Fruit fly (Drosophila melanogaster) whole organism, embryonic: Measurements from ENCODE around the gene CG17784.

Experiments
- ATbp ChIP-seq: fragments of 200-800 bp; sonication (Bioruptor generic); optimal IDR thresholded peaks from 2 replicates; lab custom pipeline; 2017; ENCODE audit warnings: missing biosample characterization, mild to moderate bottlenecking, missing genetic modification characterization, missing genetic modification reagents
- Bdp1 ChIP-seq: fragments of 200-800 bp; sonication (Bioruptor generic); optimal IDR thresholded peaks from 3 replicates; lab custom pipeline; 2016; ENCODE audit warnings: missing biosample characterization, missing genetic modification characterization
- CG11398 ChIP-seq: fragments of 200-800 bp; sonication (Bioruptor generic); optimal IDR thresholded peaks from 2 replicates; lab custom pipeline; 2016; ENCODE audit warnings: missing biosample characterization, missing genetic modification characterization
- CG13296 ChIP-seq: fragments of 200-800 bp; sonication (Bioruptor generic); optimal IDR thresholded peaks from 3 replicates; lab custom pipeline; 2018; ENCODE audit warnings: missing biosample characterization, mild to moderate bottlenecking, missing genetic modification characterization
- CG13424 ChIP-seq: fragments of 200-800 bp; sonication (Bioruptor generic); optimal IDR thresholded peaks from 2 replicates; lab custom pipeline; 2019; ENCODE audit warnings: missing biosample characterization, mild to moderate bottlenecking, missing genetic modification characterization, moderate library complexity
- CG14050 ChIP-seq: fragments of 200-800 bp; sonication (Bioruptor generic); IDR thresholded peaks from 3 replicates; pipeline ENCODE4 v1.3.6; 2022; ENCODE audit warnings: missing biosample characterization, missing genetic modification characterization
- CG14860 ChIP-seq: fragments of 200-800 bp; sonication (Bioruptor generic); IDR thresholded peaks from 3 replicates; pipeline ENCODE4 v1.3.6; 2022; ENCODE audit warnings: missing biosample characterization, missing genetic modification characterization; ENCODE audit not compliant: partially characterized antibody
- CG15601 ChIP-seq: fragments of 200-800 bp; sonication (Bioruptor generic); optimal IDR thresholded peaks from 3 replicates; lab custom pipeline; 2019; ENCODE audit warnings: missing biosample characterization, mild to moderate bottlenecking, missing genetic modification characterization, moderate library complexity
- CG17361 ChIP-seq: fragments of 200-800 bp; sonication (Bioruptor generic); IDR thresholded peaks from 3 replicates; pipeline ENCODE4 v1.3.6; 2022; ENCODE audit warnings: missing biosample characterization, missing genetic modification characterization
- CG3065 ChIP-seq: fragments of 200-800 bp; sonication (Bioruptor generic); optimal IDR thresholded peaks from 2 replicates; lab custom pipeline; 2016; ENCODE audit warnings: missing biosample characterization, missing genetic modification characterization
- CG32772 ChIP-seq: fragments of 200-800 bp; sonication (Bioruptor generic); IDR thresholded peaks from 2 replicates; pipeline ENCODE4 v1.3.6; 2022; ENCODE audit warnings: missing biosample characterization, missing genetic modification characterization
- CG33213 ChIP-seq: fragments of 200-800 bp; sonication (Bioruptor generic); optimal IDR thresholded peaks from 3 replicates; lab custom pipeline; 2016; ENCODE audit warnings: missing biosample characterization, missing genetic modification characterization
- CG3726 ChIP-seq: fragments of 200-800 bp; sonication (Bioruptor generic); IDR thresholded peaks from 3 replicates; pipeline ENCODE4, ENCODE4 v1.3.6; 2022; ENCODE audit warnings: missing biosample characterization, missing genetic modification characterization
- CG3847 ChIP-seq: fragments of 200-800 bp; sonication (Bioruptor generic); IDR thresholded peaks from 2 replicates; pipeline ENCODE4 v1.3.6; 2022; ENCODE audit warnings: missing biosample characterization, missing genetic modification characterization
- CG4617 ChIP-seq: fragments of 200-800 bp; sonication (Bioruptor generic); optimal IDR thresholded peaks from 3 replicates; lab custom pipeline; 2016; ENCODE audit warnings: missing biosample characterization, missing genetic modification characterization, borderline replicate concordance
- CG6791 ChIP-seq: fragments of 200-800 bp; sonication (Bioruptor generic); IDR thresholded peaks from 3 replicates; pipeline ENCODE4 v1.3.6; 2022; ENCODE audit warnings: missing biosample characterization, missing genetic modification characterization; ENCODE audit not compliant: partially characterized antibody
- CG8944 ChIP-seq: fragments of 200-800 bp; sonication (Bioruptor generic); optimal IDR thresholded peaks from 3 replicates; lab custom pipeline; 2016; ENCODE audit warnings: missing biosample characterization, missing genetic modification characterization
- CG9727 ChIP-seq: fragments of 200-800 bp; sonication (Bioruptor generic); optimal IDR thresholded peaks from 3 replicates; lab custom pipeline; 2017; ENCODE audit warnings: missing biosample characterization, mild to moderate bottlenecking, missing genetic modification characterization
- CG9932 ChIP-seq: fragments of 200-800 bp; sonication (Bioruptor generic); IDR thresholded peaks from 2 replicates; pipeline ENCODE4 v1.3.6; 2022; ENCODE audit warnings: missing biosample characterization, missing genetic modification characterization
- D ChIP-seq, 2 experiments: fragments of 200-800 bp in 1 of 2; fragments of >200 bp in 1 of 2; sonication (Bioruptor generic) in 1 of 2; optimal IDR thresholded peaks; 2 replicates in 1 of 2; 3 replicates in 1 of 2; lab custom pipeline; 2017; ENCODE audit warnings: mild to moderate bottlenecking in 1 of 2, missing biosample characterization in 1 of 2, missing genetic modification characterization in 1 of 2, missing genetic modification reagents in 1 of 2
- D19A ChIP-seq: fragments of 200-800 bp; optimal IDR thresholded peaks from 3 replicates; lab custom pipeline; 2019; ENCODE audit warnings: missing biosample characterization, mild to moderate bottlenecking, missing genetic modification characterization, moderate library complexity
- Dfd ChIP-seq, 2 experiments: fragments of >200 bp; optimal IDR thresholded peaks; 2 replicates each; lab custom pipeline; 2017; ENCODE audit warnings: missing biosample characterization in 2 of 2, missing genetic modification characterization in 2 of 2
- Doc3 ChIP-seq: fragments of 200-800 bp; sonication (Bioruptor generic); IDR thresholded peaks from 3 replicates; pipeline ENCODE4 v1.3.6; 2022; ENCODE audit warnings: missing biosample characterization, missing genetic modification characterization; ENCODE audit not compliant: partially characterized antibody
- Ets65A ChIP-seq: fragments of 200-800 bp; sonication (Bioruptor generic); peaks from one replicate; lab custom pipeline; 2016; ENCODE audit warnings: missing biosample characterization, missing genetic modification characterization
- HLH54F ChIP-seq: fragments of 200-800 bp; sonication (Bioruptor generic); optimal IDR thresholded peaks from 3 replicates; lab custom pipeline; 2016; ENCODE audit warnings: missing biosample characterization, missing genetic modification characterization
- Nf-YB ChIP-seq: fragments of 200-800 bp; sonication (Bioruptor generic); optimal IDR thresholded peaks from 3 replicates; lab custom pipeline; 2019; ENCODE audit warnings: missing biosample characterization, mild to moderate bottlenecking, missing genetic modification characterization, moderate library complexity
- Oli ChIP-seq: fragments of 200-800 bp; sonication (Bioruptor generic); optimal IDR thresholded peaks from 2 replicates; lab custom pipeline; 2018; ENCODE audit warnings: missing biosample characterization, mild to moderate bottlenecking, missing genetic modification characterization, moderate library complexity
- Spps ChIP-seq: fragments of 200-800 bp; sonication (Bioruptor generic); optimal IDR thresholded peaks from 2 replicates; lab custom pipeline; 2018; ENCODE audit warnings: missing biosample characterization, mild to moderate bottlenecking, missing genetic modification characterization
- Usf ChIP-seq: fragments of 200-800 bp; sonication (Bioruptor generic); optimal IDR thresholded peaks from 2 replicates; lab custom pipeline; 2017; ENCODE audit warnings: missing genotype, missing biosample characterization, missing genetic modification characterization
- Xbp1 ChIP-seq: fragments of 200-800 bp; sonication (Bioruptor generic); optimal IDR thresholded peaks from 3 replicates; lab custom pipeline; 2016; ENCODE audit warnings: missing biosample characterization, mild to moderate bottlenecking, missing genetic modification characterization
- ase ChIP-seq: fragments of 200-800 bp; sonication (Bioruptor generic); IDR thresholded peaks from 3 replicates; pipeline ENCODE4 v1.3.6; 2022; ENCODE audit warnings: missing biosample characterization, missing genetic modification characterization
- chif ChIP-seq, 2 experiments: fragments of 200-800 bp; sonication (Bioruptor generic); optimal IDR thresholded peaks; 3 replicates each; lab custom pipeline; 2016; ENCODE audit warnings: missing biosample characterization in 2 of 2, missing genetic modification characterization in 2 of 2
- hb ChIP-seq: fragments of 200-800 bp; sonication (Bioruptor generic); IDR thresholded peaks from 3 replicates; pipeline ENCODE4 v1.3.6; 2022; ENCODE audit warnings: missing biosample characterization, missing genetic modification characterization; ENCODE audit not compliant: partially characterized antibody
- sim ChIP-seq: fragments of 200-800 bp; sonication (Bioruptor generic); IDR thresholded peaks from 2 replicates; pipeline ENCODE4 v1.3.6; 2022; ENCODE audit warnings: missing biosample characterization, missing genetic modification characterization
- unc-4 ChIP-seq: fragments of 200-800 bp; sonication (Bioruptor generic); IDR thresholded peaks from 2 replicates; pipeline ENCODE4 v1.3.6; 2022; ENCODE audit warnings: missing biosample characterization, missing genetic modification characterization; ENCODE audit not compliant: partially characterized antibody
- vnd ChIP-seq: fragments of 200-800 bp; sonication (Bioruptor generic); IDR thresholded peaks from 3 replicates; pipeline ENCODE4 v1.3.6; 2022; ENCODE audit warnings: missing biosample characterization, missing genetic modification characterization; ENCODE audit not compliant: partially characterized antibody

The CG17784 gene

dm6 chr3R:24386434-24386833, 21.7 kb upstream of the CG17784 start:
- TF ChIP-seq CG3065 (GFP tag; lab: Kevin White, UChicago) (no peak), sim (GFP tag; lab: Robert Waterston, UW) (no peak), CG14860 (no peak), CG15601 (no peak), CG14050 (GFP tag; lab: Robert Waterston, UW) (no peak), D19A (tag; lab: Kevin White, UChicago) (no peak)

dm6 chr3R:24384952-24385351, 20.2 kb upstream of the CG17784 start, which contains the start of gene CG17780:
CG17780 (minus strand) TSS chr3R:24385052.
- no peak for TF ChIP-seq Dfd (GFP tag; optimal IDR thresholded peaks at IDR 0.05; lab: Kevin White, UChicago)
- no peak for TF ChIP-seq CG6791 (GFP tag; lab: Robert Waterston, UW)
- no peak for TF ChIP-seq Usf (GFP tag; lab: Kevin White, UChicago)
- TF ChIP-seq unc-4 = no peak
- TF ChIP-seq Oli (tag; lab: Kevin White, UChicago) = no peak
- TF ChIP-seq HLH54F = no peak
- TF ChIP-seq vnd (GFP tag; lab: Robert Waterston, UW) = no peak
- TF ChIP-seq CG3726 (GFP tag; lab: Robert Waterston, UW) = no peak
- no peak for TF ChIP-seq CG13424 (tag; lab: Kevin White, UChicago)
- TF ChIP-seq CG9727 (GFP tag; lab: Kevin White, UChicago) = no peak
- TF ChIP-seq CG8944 = no peak
- TF ChIP-seq CG9932 = no peak
- TF ChIP-seq Bdp1 (GFP tag; lab: Kevin White, UChicago) = no peak
- no peak for TF ChIP-seq ase
- no peak for TF ChIP-seq CG3847 (GFP tag; lab: Robert Waterston, UW)
- no peak for TF ChIP-seq CG17361 (GFP tag; lab: Robert Waterston, UW)
- TF ChIP-seq Nf-YB (GFP tag; lab: Kevin White, UChicago) = no peak

dm6 chr3R:24376565-24376964, 11.8 kb upstream of the CG17784 start, which contains the start of gene CG33342:
CG33342 (plus strand) TSS chr3R:24376865.
- peak; percentile 10 for TF ChIP-seq Ets65A (GFP tag; lab: Kevin White, UChicago)
- no peak for TF ChIP-seq CG4617 (GFP tag; lab: Kevin White, UChicago)

- no peak for TF ChIP-seq CG13296
- no peak for TF ChIP-seq CG11398
- TF ChIP-seq CG33213 = no peak
- TF ChIP-seq ATbp = no peak
- TF ChIP-seq chif (GFP tag; optimal IDR thresholded peaks at IDR 0.05; lab: Kevin White, UChicago) = no peak
Observed at dm6 chr3R:24375561-24375960, 10.8 kb upstream of the CG17784 start, which contains the start of gene CG17781. CG17781 (minus strand) TSS chr3R:24375661.

- no peak for TF ChIP-seq Spps (tag; lab: Kevin White, UChicago)
- no peak for TF ChIP-seq CG32772
- no peak for TF ChIP-seq hb (GFP tag; lab: Robert Waterston, UW)
- no peak for TF ChIP-seq Xbp1 (GFP tag; lab: Kevin White, UChicago)
- no peak for TF ChIP-seq Doc3
- no peak for TF ChIP-seq D (optimal IDR thresholded peaks at IDR 0.05; lab: Kevin White, UChicago)
- no peak for TF ChIP-seq D (GFP tag; optimal IDR thresholded peaks at IDR 0.05; lab: Kevin White, UChicago)
- TF ChIP-seq, all 482 proteins: peak for 0
Observed at dm6 chr3R:24372662-24373061, 7.9 kb upstream of the CG17784 start, which contains the start of gene CG17782. CG17782 (minus strand) TSS chr3R:24372762.
